Fruit fly (Drosophila melanogaster) whole organism, prepupa: ENCODE measurements around the gene Meltrin.
A peak's percentile ranks its signal among the peaks of the same experiment; 100 is the strongest.

ENCODE experiments used
- Blimp-1 ChIP-seq: fragments of 200-800 bp; sonication (Bioruptor generic); optimal IDR thresholded peaks from 3 replicates; lab custom pipeline; 2017; ENCODE audit warnings: missing biosample characterization, missing genetic modification characterization, mild to moderate bottlenecking, moderate library complexity, missing genetic modification reagents
- CG10631 ChIP-seq: fragments of 200-800 bp; sonication (Bioruptor generic); optimal IDR thresholded peaks from 2 replicates; lab custom pipeline; 2016; ENCODE audit warnings: missing biosample characterization, missing genetic modification characterization
- CG11294 ChIP-seq: fragments of 200-800 bp; sonication (Bioruptor generic); IDR thresholded peaks from 2 replicates; pipeline ENCODE4 v1.3.6; 2022; ENCODE audit warnings: missing biosample characterization, missing genetic modification characterization
- CG11902 ChIP-seq: fragments of 200-800 bp; sonication (Bioruptor generic); optimal IDR thresholded peaks from 3 replicates; lab custom pipeline; 2016; ENCODE audit warnings: missing biosample characterization, missing genetic modification characterization
- CG1621 ChIP-seq: fragments of 200-800 bp; sonication (Bioruptor generic); optimal IDR thresholded peaks from 3 replicates; lab custom pipeline; 2018; ENCODE audit warnings: missing biosample characterization, mild to moderate bottlenecking, missing genetic modification characterization
- CG16779 ChIP-seq: fragments of 200-800 bp; sonication (Bioruptor generic); optimal IDR thresholded peaks from 3 replicates; lab custom pipeline; 2017; ENCODE audit warnings: missing biosample characterization, mild to moderate bottlenecking, missing genetic modification characterization
- CG3032 ChIP-seq: fragments of 200-800 bp; optimal IDR thresholded peaks from 2 replicates; lab custom pipeline; 2019; ENCODE audit warnings: missing biosample characterization, mild to moderate bottlenecking, missing genetic modification characterization, moderate library complexity
- CG32006 ChIP-seq: fragments of 200-800 bp; sonication (Bioruptor generic); optimal IDR thresholded peaks from 3 replicates; lab custom pipeline; 2017; ENCODE audit warnings: missing biosample characterization, mild to moderate bottlenecking, missing genetic modification characterization
- CG34406 ChIP-seq: fragments of 200-800 bp; sonication (Bioruptor generic); optimal IDR thresholded peaks from 3 replicates; lab custom pipeline; 2016; ENCODE audit warnings: missing biosample characterization, missing genetic modification characterization
- CG3919 ChIP-seq: fragments of 200-800 bp; sonication (Bioruptor generic); optimal IDR thresholded peaks from 3 replicates; lab custom pipeline; 2016; ENCODE audit warnings: missing biosample characterization, missing genetic modification characterization
- CG4318 ChIP-seq: fragments of 200-800 bp; sonication (Bioruptor generic); optimal IDR thresholded peaks from 3 replicates; lab custom pipeline; 2017; ENCODE audit warnings: missing biosample characterization, mild to moderate bottlenecking, missing genetic modification characterization
- CG6163 ChIP-seq: fragments of 200-800 bp; sonication (Bioruptor generic); IDR thresholded peaks from 3 replicates; pipeline ENCODE4 v1.3.6; 2022; ENCODE audit warnings: missing biosample characterization, missing genetic modification characterization
- CG6276 ChIP-seq: fragments of 200-800 bp; sonication (Bioruptor generic); optimal IDR thresholded peaks from 2 replicates; lab custom pipeline; 2017; ENCODE audit warnings: missing biosample characterization, mild to moderate bottlenecking, missing genetic modification characterization
- CG6792 ChIP-seq: fragments of 200-800 bp; sonication (Bioruptor generic); optimal IDR thresholded peaks from 3 replicates; lab custom pipeline; 2016; ENCODE audit warnings: missing biosample characterization, missing genetic modification characterization
- CG6808 ChIP-seq: fragments of 200-800 bp; sonication (Bioruptor generic); optimal IDR thresholded peaks from 3 replicates; lab custom pipeline; 2017; ENCODE audit warnings: missing biosample characterization, missing genetic modification characterization, mild to moderate bottlenecking, moderate library complexity, missing genetic modification reagents
- CG6854 ChIP-seq: fragments of 200-800 bp; sonication (Bioruptor generic); optimal IDR thresholded peaks from 2 replicates; lab custom pipeline; 2017; ENCODE audit warnings: missing biosample characterization, mild to moderate bottlenecking, missing genetic modification characterization
- CG8119 ChIP-seq: fragments of 200-800 bp; sonication (Bioruptor generic); IDR thresholded peaks from 3 replicates; pipeline ENCODE4 v1.3.6; 2022; ENCODE audit warnings: missing biosample characterization, missing genetic modification characterization
- CG8632 ChIP-seq: fragments of 200-800 bp; sonication (Bioruptor generic); optimal IDR thresholded peaks from 3 replicates; lab custom pipeline; 2016; ENCODE audit warnings: missing biosample characterization, missing genetic modification characterization
- CG9139 ChIP-seq: fragments of 200-800 bp; sonication (Bioruptor generic); optimal IDR thresholded peaks from 3 replicates; lab custom pipeline; 2017; ENCODE audit warnings: missing biosample characterization, mild to moderate bottlenecking, missing genetic modification characterization
- Eip75B ChIP-seq: fragments of 200-800 bp; sonication (Bioruptor generic); optimal IDR thresholded peaks from 3 replicates; lab custom pipeline; 2016; ENCODE audit warnings: missing biosample characterization, missing genetic modification characterization
- Ets21C ChIP-seq: fragments of 200-800 bp; sonication (Bioruptor generic); optimal IDR thresholded peaks from 3 replicates; lab custom pipeline; 2016; ENCODE audit warnings: missing biosample characterization, missing genetic modification characterization
- Ets96B ChIP-seq: fragments of 200-800 bp; optimal IDR thresholded peaks from 2 replicates; lab custom pipeline; 2019; ENCODE audit warnings: missing biosample characterization, mild to moderate bottlenecking, missing genetic modification characterization, moderate library complexity
- Gug ChIP-seq: fragments of 200-800 bp; sonication (Bioruptor generic); IDR thresholded peaks from 2 replicates; pipeline ENCODE4 v1.3.6; 2022; ENCODE audit warnings: missing biosample characterization, missing genetic modification characterization
- Hr38 ChIP-seq: sonication (Bioruptor generic); optimal IDR thresholded peaks from 2 replicates; lab custom pipeline; 2016; ENCODE audit warnings: missing biosample characterization, missing genetic modification characterization
- Hr39 ChIP-seq: fragments of 200-800 bp; sonication (Bioruptor generic); optimal IDR thresholded peaks from 2 replicates; lab custom pipeline; 2016; ENCODE audit warnings: missing biosample characterization, missing genetic modification characterization
- Hr4 ChIP-seq: fragments of 200-800 bp; sonication (Bioruptor generic); optimal IDR thresholded peaks from 3 replicates; lab custom pipeline; 2016; ENCODE audit warnings: missing biosample characterization, missing genetic modification characterization
- Lpt ChIP-seq: fragments of 200-800 bp; sonication (Bioruptor generic); optimal IDR thresholded peaks from 3 replicates; lab custom pipeline; 2016; ENCODE audit warnings: missing biosample characterization, missing genetic modification characterization
- OdsH ChIP-seq: fragments of 200-800 bp; sonication (Bioruptor generic); optimal IDR thresholded peaks from 3 replicates; lab custom pipeline; 2016; ENCODE audit warnings: missing biosample characterization, missing genetic modification characterization
- Smox ChIP-seq: fragments of 200-800 bp; sonication (Bioruptor generic); optimal IDR thresholded peaks from 3 replicates; lab custom pipeline; 2016; ENCODE audit warnings: missing biosample characterization, missing genetic modification characterization
- Sox14 ChIP-seq: fragments of 200-800 bp; sonication (Bioruptor generic); optimal IDR thresholded peaks from 3 replicates; lab custom pipeline; 2016; ENCODE audit warnings: missing biosample characterization, missing genetic modification characterization
- acj6 ChIP-seq: fragments of 200-800 bp; sonication (Bioruptor generic); optimal IDR thresholded peaks from 3 replicates; lab custom pipeline; 2016; ENCODE audit warnings: missing biosample characterization, missing genetic modification characterization
- cyc ChIP-seq: fragments of 200-800 bp; sonication (Bioruptor generic); optimal IDR thresholded peaks from 3 replicates; lab custom pipeline; 2016; ENCODE audit warnings: missing biosample characterization, missing genetic modification characterization
- dsx ChIP-seq: fragments of 200-800 bp; optimal IDR thresholded peaks from 3 replicates; lab custom pipeline; 2019; ENCODE audit warnings: missing biosample characterization, mild to moderate bottlenecking, missing genetic modification characterization, moderate library complexity; ENCODE audit not compliant: poor library complexity, severe bottlenecking
- eg ChIP-seq: fragments of 200-800 bp; sonication (Bioruptor generic); IDR thresholded peaks from 3 replicates; pipeline ENCODE4 v1.3.6; 2022; ENCODE audit warnings: missing biosample characterization, missing genetic modification characterization
- fd59A ChIP-seq: fragments of 200-800 bp; sonication (Bioruptor generic); optimal IDR thresholded peaks from 2 replicates; lab custom pipeline; 2017; ENCODE audit warnings: missing biosample characterization, mild to moderate bottlenecking, missing genetic modification characterization, missing genetic modification reagents
- fkh ChIP-seq: fragments of 200-800 bp; sonication (Bioruptor generic); optimal IDR thresholded peaks from 3 replicates; lab custom pipeline; 2017; ENCODE audit warnings: missing biosample characterization, mild to moderate bottlenecking, missing genetic modification characterization, moderate library complexity
- lz ChIP-seq: fragments of 200-800 bp; sonication (Bioruptor generic); optimal IDR thresholded peaks from 3 replicates; lab custom pipeline; 2016; ENCODE audit warnings: missing biosample characterization, missing genetic modification characterization
- net ChIP-seq: fragments of 200-800 bp; sonication (Bioruptor generic); optimal IDR thresholded peaks from 3 replicates; lab custom pipeline; 2016; ENCODE audit warnings: missing biosample characterization, missing genetic modification characterization
- pdm3 ChIP-seq: fragments of 200-800 bp; sonication (Bioruptor generic); optimal IDR thresholded peaks from 3 replicates; lab custom pipeline; 2016; ENCODE audit warnings: missing biosample characterization, missing genetic modification characterization
- salr ChIP-seq, 2 experiments: fragments of 200-800 bp; sonication (Bioruptor generic); optimal IDR thresholded peaks; 3 replicates each; lab custom pipeline; 2016 to 2018; ENCODE audit warnings: missing biosample characterization in 2 of 2, missing genetic modification characterization in 2 of 2, mild to moderate bottlenecking in 1 of 2
- spab ChIP-seq: fragments of 200-800 bp; sonication (Bioruptor generic); optimal IDR thresholded peaks from 2 replicates; lab custom pipeline; 2017; ENCODE audit warnings: missing biosample characterization, mild to moderate bottlenecking, missing genetic modification characterization, missing genetic modification reagents
- ss ChIP-seq, 2 experiments: fragments of 200-800 bp; sonication (Bioruptor generic); optimal IDR thresholded peaks; 2 replicates in 1 of 2; 3 replicates in 1 of 2; lab custom pipeline; 2017 to 2018; ENCODE audit warnings: mild to moderate bottlenecking in 2 of 2, missing biosample characterization in 2 of 2, missing genetic modification characterization in 2 of 2, moderate library complexity in 1 of 2
- svp ChIP-seq: fragments of 200-800 bp; sonication (Bioruptor generic); peaks from one replicate; lab custom pipeline; 2016; ENCODE audit warnings: missing biosample characterization, missing genetic modification characterization
- topi ChIP-seq: fragments of 200-800 bp; sonication (Bioruptor generic); optimal IDR thresholded peaks from 3 replicates; lab custom pipeline; 2016; ENCODE audit warnings: missing biosample characterization, missing genetic modification characterization
- vri ChIP-seq: fragments of 200-800 bp; sonication (Bioruptor generic); optimal IDR thresholded peaks from 3 replicates; lab custom pipeline; 2016; ENCODE audit warnings: missing biosample characterization, mild to moderate bottlenecking, missing genetic modification characterization

Meltrin gene

dm6 chr3R:14741192-14741915 lies 44.3 kb upstream of the Meltrin start, which contains the start of the genes eff and jvl (continued):
- TF ChIP-seq Hr39 (peak; percentile 33), Smox (peak; percentile 62), acj6 (GFP tag; lab: Kevin White, UChicago) (peak; percentile 39), Hr4 (peak; percentile 50), CG6163 (GFP tag; lab: Robert Waterston, UW) (no peak), Ets96B (tag; lab: Kevin White, UChicago) (no peak), topi (GFP tag; lab: Kevin White, UChicago) (peak; percentile 21), eg (GFP tag; lab: Robert Waterston, UW) (peak; percentile 56; the same call in 2 of the 3 replicates), Sox14 (GFP tag; lab: Kevin White, UChicago) (peak; percentile 7), OdsH (GFP tag; lab: Kevin White, UChicago) (peak; percentile 4), CG4318 (GFP tag; lab: Kevin White, UChicago) (no peak), CG9139 (GFP tag; lab: Kevin White, UChicago) (no peak), svp (GFP tag; lab: Kevin White, UChicago) (peak; percentile 87), CG32006 (GFP tag; lab: Kevin White, UChicago) (no peak), CG6854 (GFP tag; lab: Kevin White, UChicago) (peak; percentile 38), lz (peak; percentile 42), CG34406 (GFP tag; lab: Kevin White, UChicago) (no peak), Blimp-1 (GFP tag; lab: Kevin White, UChicago) (no peak), Gug (GFP tag; lab: Robert Waterston, UW) (no peak), CG8632 (GFP tag; lab: Kevin White, UChicago) (no peak), CG10631 (peak; percentile 22)
- TF ChIP-seq, all 60 proteins: peak for 23

- peak; percentile 38 for TF ChIP-seq CG6808 (GFP tag; lab: Kevin White, UChicago)
- no peak for TF ChIP-seq Ets21C (GFP tag; lab: Kevin White, UChicago)
- peak; percentile 77 for TF ChIP-seq CG6163 (GFP tag; lab: Robert Waterston, UW)
- TF ChIP-seq cyc (GFP tag; lab: Kevin White, UChicago): peak; percentile 63
- TF ChIP-seq dsx (GFP tag; lab: Kevin White, UChicago): peak; percentile 61
- peak; percentile 58 for TF ChIP-seq CG3919
- TF ChIP-seq CG32006 (GFP tag; lab: Kevin White, UChicago): peak; percentile 37
- TF ChIP-seq CG1621 (tag; lab: Kevin White, UChicago): peak; percentile 77
- TF ChIP-seq Lpt: peak; percentile 11
- TF ChIP-seq svp (GFP tag; lab: Kevin White, UChicago): peak; percentile 88
- peak; percentile 57 for TF ChIP-seq Eip75B (GFP tag; lab: Kevin White, UChicago)
- TF ChIP-seq CG8119 (GFP tag; lab: Robert Waterston, UW): 0 out of 3 replicates have a peak, but pooled peaks have one; percentile 35
- TF ChIP-seq Ets96B (tag; lab: Kevin White, UChicago): peak; percentile 7
- peak; percentile 18 for TF ChIP-seq CG6792 (GFP tag; lab: Kevin White, UChicago)
- peak; percentile 62 for TF ChIP-seq eg (GFP tag; lab: Robert Waterston, UW)
- peak; percentile 62 for TF ChIP-seq lz
- TF ChIP-seq CG11294 (GFP tag; lab: Robert Waterston, UW): no peak
- peak; percentile 14 for TF ChIP-seq spab
- TF ChIP-seq Hr39: peak; percentile 65
- TF ChIP-seq CG6276 (GFP tag; lab: Kevin White, UChicago): no peak
- no peak for TF ChIP-seq fkh (GFP tag; lab: Kevin White, UChicago)
- TF ChIP-seq CG3032 (tag; lab: Kevin White, UChicago): peak; percentile 34
- peak; percentile 55 to 63 for TF ChIP-seq ss (GFP tag; optimal IDR thresholded peaks at IDR 0.05; lab: Kevin White, UChicago)
- TF ChIP-seq CG34406 (GFP tag; lab: Kevin White, UChicago): peak; percentile 30
- no peak for TF ChIP-seq CG4318 (GFP tag; lab: Kevin White, UChicago)
- TF ChIP-seq salr (GFP tag; optimal IDR thresholded peaks at IDR 0.05; lab: Kevin White, UChicago): peak in 1 of 2 experiments; percentile 43
- no peak for TF ChIP-seq CG11902 (GFP tag; lab: Kevin White, UChicago)
- peak; percentile 38 for TF ChIP-seq OdsH (GFP tag; lab: Kevin White, UChicago)
- TF ChIP-seq fd59A (GFP tag; lab: Kevin White, UChicago): peak; percentile 2
- no peak for TF ChIP-seq Gug (GFP tag; lab: Robert Waterston, UW)
- TF ChIP-seq net (GFP tag; lab: Kevin White, UChicago): peak; percentile 42
- TF ChIP-seq pdm3 (GFP tag; lab: Kevin White, UChicago): peak; percentile 53
- TF ChIP-seq Sox14 (GFP tag; lab: Kevin White, UChicago): peak; percentile 73
- no peak for TF ChIP-seq CG8632 (GFP tag; lab: Kevin White, UChicago)
- TF ChIP-seq topi (GFP tag; lab: Kevin White, UChicago): peak; percentile 51
- peak; percentile 32 for TF ChIP-seq acj6 (GFP tag; lab: Kevin White, UChicago)
- no peak for TF ChIP-seq Hr38 (GFP tag; lab: Kevin White, UChicago)
- TF ChIP-seq CG16779 (tag; lab: Kevin White, UChicago): peak; percentile 28
- TF ChIP-seq vri (GFP tag; lab: Kevin White, UChicago): peak; percentile 68
Measured at dm6 chr3R:14740658-14741191, 43.6 kb upstream of the Meltrin start.
